Worm (Caenorhabditis elegans): ENCODE data around the gene C45G9.14.

C45G9.14 gene

DNA sequence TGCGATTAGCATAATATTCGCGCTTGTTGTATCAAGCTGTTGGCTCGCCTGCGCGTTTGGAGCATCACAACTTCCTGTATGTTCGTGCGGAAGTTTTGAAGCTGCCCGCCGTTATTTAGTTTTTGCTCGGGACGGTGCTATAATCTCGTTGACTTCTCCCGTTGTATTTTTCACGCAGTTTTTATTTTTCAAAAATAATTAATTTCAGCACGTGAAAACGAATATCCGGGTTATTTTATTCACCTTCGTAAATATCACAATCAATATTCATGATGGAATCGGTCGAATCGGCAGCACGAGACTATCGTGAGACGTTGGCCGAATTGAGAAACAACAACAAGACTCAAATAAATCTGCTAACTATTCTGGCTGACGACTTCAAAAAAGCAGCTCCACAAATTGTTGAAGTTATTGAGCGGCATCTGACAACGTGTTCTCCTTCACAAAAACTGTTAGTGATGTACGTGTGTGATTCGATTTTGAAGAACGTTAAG is 19.6 kb upstream of the C45G9.14 start (continued):
- TF ChIP-seq fos-1 (tag; optimal IDR thresholded peaks at IDR 0.05) = no peak
- TF ChIP-seq lin-13 (GFP tag; optimal IDR thresholded peaks at IDR 0.05) = no peak
- no peak for TF ChIP-seq spr-3 (GFP tag; optimal IDR thresholded peaks at IDR 0.05)
- TF ChIP-seq lin-29 (GFP tag; IDR thresholded peaks at IDR 0.05) = no peak
- peak; percentile 20 for TF ChIP-seq dpl-1 (GFP tag; optimal IDR thresholded peaks at IDR 0.05)
- TF ChIP-seq T20F7.1 (GFP tag; optimal IDR thresholded peaks at IDR 0.05) = peak; percentile 62
- TF ChIP-seq saeg-2 (GFP tag; IDR thresholded peaks at IDR 0.05) = no peak
- no peak for TF ChIP-seq nhr-10 (tag; optimal IDR thresholded peaks at IDR 0.05)
- TF ChIP-seq zag-1 (tag; optimal IDR thresholded peaks at IDR 0.05) = no peak
- TF ChIP-seq Y48G9A.11 (GFP tag; IDR thresholded peaks at IDR 0.05) = peak; percentile 17; the same call in 1 of the 2 replicates
- TF ChIP-seq nhr-11 (tag; optimal IDR thresholded peaks at IDR 0.05) = no peak
- peak; percentile 79; the same call in 1 of the 2 replicates for TF ChIP-seq Y75B8A.6 (GFP tag; IDR thresholded peaks at IDR 0.05)
- TF ChIP-seq gei-8 (GFP tag; optimal IDR thresholded peaks at IDR 0.05) = no peak
- peak; percentile 46 for TF ChIP-seq rbr-2 (tag; optimal IDR thresholded peaks at IDR 0.05)
- TF ChIP-seq dmd-8 (GFP tag; IDR thresholded peaks at IDR 0.05) = no peak
- peak; percentile 53 for TF ChIP-seq mep-1 (tag; optimal IDR thresholded peaks at IDR 0.05)
- TF ChIP-seq ztf-7 (tag; optimal IDR thresholded peaks at IDR 0.05) = no peak
- TF ChIP-seq daf-19 (GFP tag; conservative IDR thresholded peaks at IDR 0.05) = no peak
- TF ChIP-seq madf-5 (GFP tag; IDR thresholded peaks at IDR 0.05) = no peak
- no peak for TF ChIP-seq daf-16 (GFP tag; optimal IDR thresholded peaks at IDR 0.05)
- TF ChIP-seq daf-16 (tag; optimal IDR thresholded peaks at IDR 0.05) = no peak
- TF ChIP-seq dmd-6 (GFP tag; IDR thresholded peaks at IDR 0.05) = peak; percentile 49
- TF ChIP-seq nhr-6 (tag; optimal IDR thresholded peaks at IDR 0.05) = no peak
- TF ChIP-seq egl-27 (tag; optimal IDR thresholded peaks at IDR 0.05) = no peak
- TF ChIP-seq nhr-25 (tag; optimal IDR thresholded peaks at IDR 0.05; ENCODE audit: borderline replicate concordance, insufficient read depth) = no peak
- TF ChIP-seq F37D6.2 (tag; optimal IDR thresholded peaks at IDR 0.05) = no peak
- no peak for TF ChIP-seq F10B5.3 (tag; optimal IDR thresholded peaks at IDR 0.05)
- TF ChIP-seq nhr-76 (tag; optimal IDR thresholded peaks at IDR 0.05) = no peak
- no peak for TF ChIP-seq egl-43 (GFP tag; IDR thresholded peaks at IDR 0.05)
- TF ChIP-seq nhr-42 (GFP tag; IDR thresholded peaks at IDR 0.05) = no peak
- 0 out of 2 replicates have a peak, but pooled peaks have one; percentile 26 for TF ChIP-seq ZK337.2 (GFP tag; IDR thresholded peaks at IDR 0.05)
- no peak for TF ChIP-seq lin-15B (tag; optimal IDR thresholded peaks at IDR 0.05)
- no peak for TF ChIP-seq ceh-62 (tag; optimal IDR thresholded peaks at IDR 0.05)
- TF ChIP-seq skn-1 (tag; optimal IDR thresholded peaks at IDR 0.05) = no peak

DNA sequence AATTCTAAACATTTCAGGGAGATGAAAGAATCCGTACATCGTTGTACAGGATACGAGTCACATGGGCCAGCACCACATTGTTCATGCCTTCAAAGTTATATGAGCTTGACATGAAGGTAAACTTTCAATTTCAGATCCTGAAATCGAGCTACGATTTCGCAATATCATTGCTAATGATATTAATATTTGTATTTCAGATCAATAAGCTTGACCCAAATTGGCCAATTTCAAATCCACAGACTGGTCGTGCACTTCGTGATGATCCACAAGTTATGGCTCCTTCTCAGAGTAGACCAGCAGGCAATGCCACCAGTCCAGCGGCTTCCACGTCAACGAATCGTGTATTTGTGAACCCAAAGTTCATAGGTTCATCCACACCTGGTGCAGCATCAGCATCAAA is 18.4 kb upstream of the C45G9.14 start:
- no peak for TF ChIP-seq lsy-2 (tag; optimal IDR thresholded peaks at IDR 0.05)
- TF ChIP-seq ceh-82 (tag; optimal IDR thresholded peaks at IDR 0.05) = no peak
- TF ChIP-seq unc-62 (GFP tag; optimal IDR thresholded peaks at IDR 0.05 in 1 of 2) = peak in 1 of 2 experiments; percentile 60
- no peak for TF ChIP-seq unc-62 (tag; optimal IDR thresholded peaks at IDR 0.05)
- TF ChIP-seq aha-1 (tag) = peak; percentile 53

DNA sequence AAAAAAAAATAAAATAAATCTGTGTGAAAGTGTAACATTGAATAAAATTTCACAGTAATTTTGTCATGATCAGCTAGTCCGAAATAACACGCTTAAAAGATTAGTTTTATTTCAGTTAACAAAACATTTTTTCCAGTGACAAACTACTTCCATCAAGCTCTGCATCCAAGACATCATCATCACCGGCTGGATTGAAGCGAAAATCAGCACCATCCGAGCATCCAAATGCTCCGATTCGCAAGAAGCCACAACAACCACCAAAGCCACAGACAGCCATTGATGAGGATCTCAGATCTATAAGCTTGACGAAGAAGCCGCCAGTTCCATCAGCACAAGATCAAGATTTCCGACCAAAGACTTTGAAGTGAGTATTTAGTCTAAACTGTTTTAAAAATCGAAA is 17.6 kb upstream of the C45G9.14 start:
- peak; percentile 78 for TF ChIP-seq aha-1 (tag)
- TF ChIP-seq mep-1 (tag; optimal IDR thresholded peaks at IDR 0.05) = no peak
- 0 out of 2 replicates have a peak, but pooled peaks have one; percentile 11 for TF ChIP-seq lin-38 (GFP tag; IDR thresholded peaks at IDR 0.05)
- peak; percentile 49; the same call in 1 of the 2 replicates for TF ChIP-seq T26A8.4 (GFP tag; IDR thresholded peaks at IDR 0.05)
